Fruit fly (Drosophila melanogaster): ENCODE data around the gene CG42537.

The CG42537 gene

dm6 chr3R:6352893-6353623, 24.5 kb upstream of the CG42537 start:
- TF ChIP-seq CTCF (optimal IDR thresholded peaks at IDR 0.05): no peak
- no peak for TF ChIP-seq CG8478 (optimal IDR thresholded peaks at IDR 0.05)

dm6 chr3R:6353624-6354352, 23.8 kb upstream of the CG42537 start:
- TF ChIP-seq CG8478 (optimal IDR thresholded peaks at IDR 0.05) (no peak), CTCF (optimal IDR thresholded peaks at IDR 0.05) (no peak)

- TF ChIP-seq CTCF (optimal IDR thresholded peaks at IDR 0.05) (no peak), CG8478 (optimal IDR thresholded peaks at IDR 0.05) (no peak)
Measured at dm6 chr3R:6354408-6354807, 23.2 kb upstream of the CG42537 start.

- TF ChIP-seq CG8478 (optimal IDR thresholded peaks at IDR 0.05) (no peak), CTCF (optimal IDR thresholded peaks at IDR 0.05) (peak in 1 of 2 experiments; percentile 9)
Measured at dm6 chr3R:6368100-6368499, 9.5 kb upstream of the CG42537 start, which contains the start of gene CG42724. CG42724 (minus strand) TSS chr3R:6368288.

- TF ChIP-seq CTCF (optimal IDR thresholded peaks at IDR 0.05) (peak in 1 of 2 experiments; percentile 18), CG8478 (optimal IDR thresholded peaks at IDR 0.05) (no peak)
Measured at dm6 chr3R:6368550-6369238, 8.9 kb upstream of the CG42537 start, which contains the start of gene CG10286. CG10286 (plus strand) TSS chr3R:6368965.

dm6 chr3R:6373512-6374306, 3.9 kb upstream of the CG42537 start:
- TF ChIP-seq CTCF (optimal IDR thresholded peaks at IDR 0.05): no peak
- TF ChIP-seq CG8478 (optimal IDR thresholded peaks at IDR 0.05): no peak

- TF ChIP-seq CTCF (optimal IDR thresholded peaks at IDR 0.05) (no peak), CG8478 (optimal IDR thresholded peaks at IDR 0.05) (no peak)
Measured at dm6 chr3R:6374307-6374574, 3.4 kb upstream of the CG42537 start, which contains the start of gene CG42564. CG42564 (plus strand) TSS chr3R:6374475.

- TF ChIP-seq CG8478 (optimal IDR thresholded peaks at IDR 0.05) (no peak), CTCF (optimal IDR thresholded peaks at IDR 0.05) (no peak)
Measured at dm6 chr3R:6375944-6376343, 1.7 kb upstream of the CG42537 start, which contains the start of gene CRAT. CRAT (minus strand) TSS chr3R:6376044.

- TF ChIP-seq CG8478 (optimal IDR thresholded peaks at IDR 0.05) (no peak), CTCF (optimal IDR thresholded peaks at IDR 0.05) (no peak)
Measured at dm6 chr3R:6380129-6380528, 2.5 kb downstream of the CG42537 start, which contains the start of the genes CG1024 and TfIIFalpha. CG1024 (minus strand) TSS chr3R:6380328. TfIIFalpha (plus strand) TSS chr3R:6380467.

- TF ChIP-seq CTCF (optimal IDR thresholded peaks at IDR 0.05): no peak
- TF ChIP-seq CG8478 (optimal IDR thresholded peaks at IDR 0.05): no peak
Measured at dm6 chr3R:6381784-6382183, 4.2 kb downstream of the CG42537 start.

- TF ChIP-seq CTCF (optimal IDR thresholded peaks at IDR 0.05) (no peak), CG8478 (optimal IDR thresholded peaks at IDR 0.05) (no peak)
Measured at dm6 chr3R:6382733-6383465, 5.3 kb downstream of the CG42537 start, which contains the start of gene gzl. gzl (plus strand) TSS chr3R:6382914.

- TF ChIP-seq CG8478 (optimal IDR thresholded peaks at IDR 0.05): no peak
- TF ChIP-seq CTCF (optimal IDR thresholded peaks at IDR 0.05): no peak
Measured at dm6 chr3R:6383466-6383769, 5.8 kb downstream of the CG42537 start.

dm6 chr3R:6388414-6388830, 10.8 kb downstream of the CG42537 start:
- TF ChIP-seq CTCF (optimal IDR thresholded peaks at IDR 0.05) (no peak), CG8478 (optimal IDR thresholded peaks at IDR 0.05) (no peak)

All from S2 (cell line).